Worm (Caenorhabditis elegans): ENCODE results near the gene C49C3.20.
A peak's percentile ranks its signal among the peaks of the same experiment; 100 is the strongest.

Gene C49C3.20

ce11 chrIV:17269042-17269441 lies 47.3 kb downstream of the C49C3.20 start, which contains the start of gene atgp-1:
Gene atgp-1, plus strand, starts transcription at chrIV:17269342.
- no peak for TF ChIP-seq lsy-2 (tag; optimal IDR thresholded peaks at IDR 0.05)
- no peak for TF ChIP-seq bed-3 (GFP tag; optimal IDR thresholded peaks at IDR 0.05)
- no peak for TF ChIP-seq blmp-1 (tag; optimal IDR thresholded peaks at IDR 0.05)
- TF ChIP-seq pha-4 (tag; optimal IDR thresholded peaks at IDR 0.05), result no peak
- TF ChIP-seq hlh-1 (tag; optimal IDR thresholded peaks at IDR 0.05), result no peak
- no peak for TF ChIP-seq snpc-4 (tag; optimal IDR thresholded peaks at IDR 0.05)

ce11 chrIV:17268628-17269027 lies 47.7 kb downstream of the C49C3.20 start:
- TF ChIP-seq lsy-2 (tag; optimal IDR thresholded peaks at IDR 0.05), result peak; percentile 14
- TF ChIP-seq hlh-1 (tag; optimal IDR thresholded peaks at IDR 0.05), result peak; percentile 51
- TF ChIP-seq drap-1 (GFP tag; optimal IDR thresholded peaks at IDR 0.05), result no peak
- no peak for TF ChIP-seq M03D4.4 (tag; optimal IDR thresholded peaks at IDR 0.05)
- TF ChIP-seq mls-2 (tag; optimal IDR thresholded peaks at IDR 0.05), result peak; percentile 13
- TF ChIP-seq ces-1 (GFP tag; optimal IDR thresholded peaks at IDR 0.05), result peak; percentile 93
- TF ChIP-seq unc-120 (tag; optimal IDR thresholded peaks at IDR 0.05; ENCODE audit: poor library complexity, severe bottlenecking), result peak; percentile 57
- no peak for TF ChIP-seq nhr-12 (tag; optimal IDR thresholded peaks at IDR 0.05)
- TF ChIP-seq nhr-237 (tag; optimal IDR thresholded peaks at IDR 0.05), result peak; percentile 3
- TF ChIP-seq mab-5 (tag; optimal IDR thresholded peaks at IDR 0.05), result peak; percentile 48
- peak; percentile 8 for TF ChIP-seq blmp-1 (tag; optimal IDR thresholded peaks at IDR 0.05)
- peak; percentile 5 for TF ChIP-seq cnd-1 (tag; optimal IDR thresholded peaks at IDR 0.05)
- TF ChIP-seq unc-62 (GFP tag; optimal IDR thresholded peaks at IDR 0.05), result peak; percentile 78

- TF ChIP-seq lin-13 (tag; optimal IDR thresholded peaks at IDR 0.05), result no peak
- no peak for TF ChIP-seq ceh-39 (tag; optimal IDR thresholded peaks at IDR 0.05)
- TF ChIP-seq pha-4 (tag; optimal IDR thresholded peaks at IDR 0.05), result no peak
- TF ChIP-seq snpc-4 (tag; optimal IDR thresholded peaks at IDR 0.05), result no peak
- TF ChIP-seq ces-1 (GFP tag; optimal IDR thresholded peaks at IDR 0.05), result no peak
- no peak for TF ChIP-seq unc-39 (tag; optimal IDR thresholded peaks at IDR 0.05)
- TF ChIP-seq elt-3 (tag; optimal IDR thresholded peaks at IDR 0.05), result no peak
- no peak for TF ChIP-seq unc-120 (tag; optimal IDR thresholded peaks at IDR 0.05; ENCODE audit: poor library complexity, severe bottlenecking)
- no peak for TF ChIP-seq nhr-237 (tag; optimal IDR thresholded peaks at IDR 0.05)
- no peak for TF ChIP-seq bed-3 (GFP tag; optimal IDR thresholded peaks at IDR 0.05)
- no peak for TF ChIP-seq mep-1 (tag; optimal IDR thresholded peaks at IDR 0.05)
- no peak for TF ChIP-seq sem-2 (GFP tag; optimal IDR thresholded peaks at IDR 0.05)
- TF ChIP-seq mls-2 (tag; optimal IDR thresholded peaks at IDR 0.05), result no peak
- TF ChIP-seq nhr-12 (tag; optimal IDR thresholded peaks at IDR 0.05), result no peak
- TF ChIP-seq nhr-28 (tag; optimal IDR thresholded peaks at IDR 0.05), result no peak
- TF ChIP-seq ceh-43 (GFP tag; optimal IDR thresholded peaks at IDR 0.05), result no peak
- no peak for TF ChIP-seq tbx-8 (GFP tag; optimal IDR thresholded peaks at IDR 0.05)
- TF ChIP-seq sptf-1 (tag; optimal IDR thresholded peaks at IDR 0.05), result no peak
- TF ChIP-seq drap-1 (GFP tag; optimal IDR thresholded peaks at IDR 0.05), result no peak
These were observed 48.2 kb downstream of the C49C3.20 start for ce11 chrIV:17268069-17268468.

ce11 chrIV:17267304-17267891 lies 48.9 kb downstream of the C49C3.20 start:
- peak; percentile 2 for TF ChIP-seq nhr-2 (tag; optimal IDR thresholded peaks at IDR 0.05)
- peak; percentile 44 for TF ChIP-seq ces-1 (GFP tag; optimal IDR thresholded peaks at IDR 0.05)
- no peak for TF ChIP-seq unc-62 (GFP tag; optimal IDR thresholded peaks at IDR 0.05)

All from whole organism, mixed stage, embryonic.